Fruit fly (Drosophila melanogaster): ENCODE data around the gene Ance-2.

- TF ChIP-seq insv (optimal IDR thresholded peaks at IDR 0.05) (no peak), ttk (optimal IDR thresholded peaks at IDR 0.05) (no peak), psq (optimal IDR thresholded peaks at IDR 0.05) (no peak), h (optimal IDR thresholded peaks at IDR 0.05) (no peak), Myc (optimal IDR thresholded peaks at IDR 0.05) (no peak), Sin3A (optimal IDR thresholded peaks at IDR 0.05) (no peak)
Observed at dm6 chr2L:13893439-13893838, 15.7 kb upstream of the Ance-2 start.

Measured in Kc167 (cell line).